Worm (Caenorhabditis elegans) whole organism, young adult: ENCODE results near the gene hrg-9.

ENCODE experiments used
- B0019.2 ChIP-seq: fragments of 200-800 bp; sonication (Bioruptor generic); conservative IDR thresholded peaks from 2 replicates; pipeline ENCODE4 v1.3.6; 2022; ENCODE audit warnings: missing genetic modification reagents, missing genetic modification characterization, missing compliant biosample characterization
- C06A6.2 ChIP-seq: fragments of 200-800 bp; sonication (Bioruptor generic); conservative IDR thresholded peaks from 2 replicates; pipeline ENCODE4 v1.3.6; 2022; ENCODE audit warnings: missing genetic modification characterization, missing compliant biosample characterization
- D2030.7 ChIP-seq: fragments of 200-800 bp; sonication (Bioruptor generic); IDR thresholded peaks from 2 replicates; pipeline ENCODE4 v1.3.6; 2022; ENCODE audit warnings: missing genetic modification reagents, missing genetic modification characterization, missing compliant biosample characterization
- F37B4.10 ChIP-seq: fragments of 200-800 bp; sonication (Bioruptor generic); IDR thresholded peaks from 2 replicates; pipeline ENCODE4 v1.3.6; 2022; ENCODE audit warnings: missing genetic modification characterization, missing compliant biosample characterization
- F39B2.1 ChIP-seq: fragments of 200-800 bp; sonication (Bioruptor generic); IDR thresholded peaks from 2 replicates; pipeline ENCODE4 v1.3.6; 2022; ENCODE audit warnings: missing genetic modification reagents, missing genetic modification characterization, missing compliant biosample characterization
- F49E8.2 ChIP-seq: sonication (generic microtip); optimal IDR thresholded peaks from 3 replicates; lab custom pipeline; 2017; ENCODE audit warnings: missing genetic modification characterization, mild to moderate bottlenecking, missing compliant biosample characterization, antibody characterized with exemption, moderate library complexity; ENCODE audit not compliant: insufficient read depth
- T26A5.8 ChIP-seq: sonication (generic microtip); optimal IDR thresholded peaks from 2 replicates; lab custom pipeline; 2016; ENCODE audit warnings: missing genetic modification characterization, missing compliant biosample characterization
- Y56A3A.18 ChIP-seq: fragments of 200-800 bp; sonication (Bioruptor generic); IDR thresholded peaks from 2 replicates; pipeline ENCODE4 v1.3.6; 2022; ENCODE audit warnings: missing genetic modification reagents, missing genetic modification characterization, missing compliant biosample characterization
- Y67H2A.10 ChIP-seq: fragments of 200-800 bp; sonication (Bioruptor generic); conservative IDR thresholded peaks from 2 replicates; pipeline ENCODE4 v1.3.6; 2022; ENCODE audit warnings: missing genetic modification reagents, missing genetic modification characterization, missing compliant biosample characterization
- attf-3 ChIP-seq: fragments of 200-800 bp; sonication (Bioruptor generic); conservative IDR thresholded peaks from 2 replicates; pipeline ENCODE4 v1.3.6; 2022; ENCODE audit warnings: missing genetic modification reagents, missing genetic modification characterization, missing compliant biosample characterization
- bed-2 ChIP-seq: fragments of 200-800 bp; sonication (Bioruptor generic); IDR thresholded peaks from 2 replicates; pipeline ENCODE4 v1.3.6; 2022; ENCODE audit warnings: missing genetic modification reagents, missing genetic modification characterization, missing compliant biosample characterization
- cebp-1 ChIP-seq, 2 experiments: fragments of 200-800 bp in 1 of 2; sonication (Bioruptor generic) in 1 of 2; sonication (generic microtip) in 1 of 2; IDR thresholded peaks in 1 of 2; optimal IDR thresholded peaks in 1 of 2; 2 replicates each; pipeline versions ENCODE4 v1.3.6 to Lab custom; 2017 to 2022; ENCODE audit warnings: missing compliant biosample characterization in 2 of 2, missing genetic modification characterization in 2 of 2, mild to moderate bottlenecking in 1 of 2, missing genetic modification reagents in 1 of 2, moderate library complexity in 1 of 2
- cebp-2 ChIP-seq: fragments of 200-800 bp; sonication (Bioruptor generic); IDR thresholded peaks from 2 replicates; pipeline ENCODE4 v1.3.6; 2022; ENCODE audit warnings: missing genetic modification characterization, missing compliant biosample characterization
- ceh-40 ChIP-seq: fragments of 200-800 bp; sonication (Bioruptor generic); IDR thresholded peaks from 2 replicates; pipeline ENCODE4 v1.3.6; 2022; ENCODE audit warnings: missing genetic modification characterization, missing compliant biosample characterization
- ceh-91 ChIP-seq: fragments of 200-800 bp; sonication (Bioruptor generic); IDR thresholded peaks from 2 replicates; pipeline ENCODE4 v1.3.6; 2022; ENCODE audit warnings: missing genetic modification reagents, missing genetic modification characterization, missing compliant biosample characterization
- dpl-1 ChIP-seq: fragments of 150-350 bp; optimal IDR thresholded peaks from 2 replicates; lab custom pipeline; 2014; ENCODE audit warnings: missing biosample characterization, missing genetic modification reagents, missing genetic modification characterization
- efl-1 ChIP-seq: fragments of 150-350 bp; optimal IDR thresholded peaks from 2 replicates; lab custom pipeline; 2014; ENCODE audit warnings: missing biosample characterization, missing genetic modification reagents, missing genetic modification characterization
- ets-4 ChIP-seq: fragments of 200-800 bp; sonication (Bioruptor generic); optimal IDR thresholded peaks from 2 replicates; lab custom pipeline; 2018; ENCODE audit warnings: mild to moderate bottlenecking, missing genetic modification characterization, missing compliant biosample characterization
- hlh-12 ChIP-seq: sonication (generic microtip); optimal IDR thresholded peaks from 2 replicates; lab custom pipeline; 2016; ENCODE audit warnings: missing genetic modification characterization, missing compliant biosample characterization
- hmg-1.2 ChIP-seq: fragments of 200-800 bp; sonication (Bioruptor generic); IDR thresholded peaks from 2 replicates; pipeline ENCODE4 v1.3.6; 2022; ENCODE audit warnings: missing genetic modification reagents, missing genetic modification characterization, missing compliant biosample characterization
- let-607 ChIP-seq, 2 experiments: fragments of 200-800 bp in 1 of 2; sonication (Bioruptor generic) in 1 of 2; sonication (generic microtip) in 1 of 2; optimal IDR thresholded peaks; 2 replicates each; lab custom pipeline; 2016 to 2018; ENCODE audit warnings: mild to moderate bottlenecking in 2 of 2, missing compliant biosample characterization in 2 of 2, missing genetic modification characterization in 2 of 2, moderate library complexity in 2 of 2, missing genotype in 1 of 2
- lin-35 ChIP-seq, 3 experiments: fragments of 150-350 bp in 2 of 3; sonication (generic microtip) in 1 of 3; optimal IDR thresholded peaks; 2 replicates each; lab custom pipeline; 2014 to 2018; ENCODE audit warnings: missing biosample characterization in 3 of 3, missing genetic modification characterization in 3 of 3, missing genetic modification reagents in 3 of 3
- lin-40 ChIP-seq: sonication (generic microtip); optimal IDR thresholded peaks from 2 replicates; lab custom pipeline; 2016; ENCODE audit warnings: missing genetic modification characterization, mild to moderate bottlenecking, missing compliant biosample characterization, missing genotype, missing genetic modification reagents
- lir-1 ChIP-seq: fragments of 200-800 bp; sonication (Bioruptor generic); conservative IDR thresholded peaks from 2 replicates; pipeline ENCODE4 v1.3.6; 2022; ENCODE audit warnings: missing genetic modification reagents, missing genetic modification characterization, missing compliant biosample characterization
- lsl-1 ChIP-seq: fragments of 200-800 bp; sonication (Bioruptor generic); optimal IDR thresholded peaks from 2 replicates; lab custom pipeline; 2018; ENCODE audit warnings: mild to moderate bottlenecking, missing genetic modification characterization, moderate library complexity, missing compliant biosample characterization
- madf-3 ChIP-seq: fragments of 200-800 bp; sonication (Bioruptor generic); IDR thresholded peaks from 2 replicates; pipeline ENCODE4 v1.3.6; 2022; ENCODE audit warnings: missing genetic modification reagents, missing genetic modification characterization, missing compliant biosample characterization
- madf-6 ChIP-seq: fragments of 200-800 bp; sonication (Bioruptor generic); IDR thresholded peaks from 2 replicates; pipeline ENCODE4 v1.3.6; 2022; ENCODE audit warnings: missing genetic modification reagents, missing genetic modification characterization, missing compliant biosample characterization
- mcd-1 ChIP-seq: fragments of 200-800 bp; sonication (Bioruptor generic); IDR thresholded peaks from 2 replicates; pipeline ENCODE4 v1.3.6; 2022; ENCODE audit warnings: missing genetic modification reagents, missing genetic modification characterization, missing compliant biosample characterization
- mel-28 ChIP-seq: sonication (generic microtip); optimal IDR thresholded peaks from 2 replicates; lab custom pipeline; 2016; ENCODE audit warnings: borderline replicate concordance, mild to moderate bottlenecking, missing genetic modification characterization, missing compliant biosample characterization
- nfyb-1 ChIP-seq: fragments of 200-800 bp; sonication (Bioruptor generic); IDR thresholded peaks from 2 replicates; pipeline ENCODE4 v1.3.6; 2022; ENCODE audit warnings: missing genetic modification reagents, missing genetic modification characterization, missing compliant biosample characterization
- nhr-80 ChIP-seq: sonication (generic microtip); optimal IDR thresholded peaks from 2 replicates; lab custom pipeline; 2016; ENCODE audit warnings: missing genetic modification characterization, missing compliant biosample characterization
- nhr-90 ChIP-seq: sonication (generic microtip); optimal IDR thresholded peaks from 2 replicates; lab custom pipeline; 2016; ENCODE audit warnings: missing genotype, mild to moderate bottlenecking, missing genetic modification characterization, missing compliant biosample characterization
- pha-4 ChIP-seq: fragments of 150-350 bp; sonication (generic microtip); optimal IDR thresholded peaks from 2 replicates; lab custom pipeline; 2014; ENCODE audit warnings: missing biosample characterization, missing genetic modification reagents, missing genetic modification characterization
- rcor-1 ChIP-seq: fragments of 200-800 bp; sonication (Bioruptor generic); IDR thresholded peaks from 2 replicates; pipeline ENCODE4 v1.3.6; 2022; ENCODE audit warnings: missing genetic modification reagents, missing genetic modification characterization, missing compliant biosample characterization
- sdz-38 ChIP-seq: sonication (generic microtip); optimal IDR thresholded peaks from 2 replicates; lab custom pipeline; 2016; ENCODE audit warnings: missing genotype, missing genetic modification characterization, missing compliant biosample characterization
- snpc-3.4 ChIP-seq: sonication (generic microtip); optimal IDR thresholded peaks from 2 replicates; lab custom pipeline; 2017; ENCODE audit warnings: missing genetic modification characterization, mild to moderate bottlenecking, missing compliant biosample characterization, antibody characterized with exemption, moderate library complexity, missing genotype, missing genetic modification reagents
- snpc-4 ChIP-seq, 5 experiments: fragments of 150-350 bp in 1 of 5; sonication (generic microtip) in 4 of 5; optimal IDR thresholded peaks; 2 replicates each; lab custom pipeline; 2014 to 2018; ENCODE audit warnings: missing genetic modification characterization in 5 of 5, missing biosample characterization in 3 of 5, antibody characterized with exemption in 2 of 5, mild to moderate bottlenecking in 2 of 5, missing compliant biosample characterization in 2 of 5, missing genotype in 2 of 5, moderate library complexity in 2 of 5, missing genetic modification reagents in 1 of 5
- unc-130 ChIP-seq: sonication (generic microtip); optimal IDR thresholded peaks from 2 replicates; lab custom pipeline; 2016; ENCODE audit warnings: missing genetic modification reagents, missing genetic modification characterization, missing compliant biosample characterization
- unc-62 ChIP-seq: fragments of 150-350 bp; optimal IDR thresholded peaks from 2 replicates; lab custom pipeline; 2014; ENCODE audit warnings: missing biosample characterization, missing genetic modification reagents, missing genetic modification characterization
- ztf-18 ChIP-seq: sonication (generic microtip); optimal IDR thresholded peaks from 2 replicates; lab custom pipeline; 2016; ENCODE audit warnings: missing genotype, mild to moderate bottlenecking, missing genetic modification characterization, missing compliant biosample characterization
- ztf-26 ChIP-seq: sonication (generic microtip); optimal IDR thresholded peaks from 2 replicates; lab custom pipeline; 2017; ENCODE audit warnings: missing genetic modification characterization, missing compliant biosample characterization
- ztf-28 ChIP-seq: fragments of 200-800 bp; sonication (Bioruptor generic); IDR thresholded peaks from 2 replicates; pipeline ENCODE4 v1.3.6; 2022; ENCODE audit warnings: missing genetic modification reagents, missing genetic modification characterization, missing compliant biosample characterization
- ztf-6 ChIP-seq: fragments of 200-800 bp; sonication (Bioruptor generic); IDR thresholded peaks from 2 replicates; pipeline ENCODE4 v1.3.6; 2022; ENCODE audit warnings: missing genetic modification reagents, missing genetic modification characterization, missing compliant biosample characterization

hrg-9 gene

DNA sequence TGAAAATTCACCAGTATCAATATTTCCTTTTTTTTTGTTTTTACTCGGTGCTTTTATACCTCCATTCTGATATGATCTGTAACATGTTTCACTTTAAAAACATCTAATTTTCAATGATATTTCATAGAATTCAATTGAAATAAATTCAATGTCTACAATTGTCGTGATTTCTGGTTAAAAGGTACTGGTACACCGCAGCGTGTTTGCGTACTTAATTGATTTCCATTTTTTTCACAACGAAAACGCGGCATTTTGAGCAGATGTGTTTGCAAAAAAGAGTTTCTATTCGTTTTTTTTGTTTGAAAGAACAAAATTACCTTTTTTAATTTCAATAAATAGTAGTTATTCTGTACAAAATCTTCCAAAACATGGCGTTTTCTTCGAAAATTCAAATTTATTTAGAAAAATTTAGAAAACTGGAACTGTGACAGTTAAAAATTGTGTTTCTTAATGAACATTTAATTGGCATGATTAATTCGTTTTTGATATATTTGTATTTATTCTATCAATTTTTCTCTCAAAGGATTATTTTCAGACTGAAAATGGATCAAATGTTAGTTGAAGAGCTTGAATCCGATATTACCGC lies 7.5 kb upstream of the hrg-9 start, which contains the start of gene pnn-1:
Gene pnn-1 (plus strand): TSS at position 536 of the 586 bp plus-strand sequence.
- no peak for TF ChIP-seq nhr-90
- TF ChIP-seq sdz-38 (tag; lab: Kevin White, UChicago) = no peak
- no peak for TF ChIP-seq hlh-12 (tag; lab: Kevin White, UChicago)
- no peak for TF ChIP-seq cebp-2 (GFP tag; lab: Robert Waterston, UW)
- no peak for TF ChIP-seq snpc-3.4 (tag; lab: Kevin White, UChicago)
- TF ChIP-seq let-607 (tag; optimal IDR thresholded peaks at IDR 0.05; lab: Kevin White, UChicago) = no peak
- no peak for TF ChIP-seq rcor-1 (GFP tag; lab: Robert Waterston, UW)
- TF ChIP-seq efl-1 (GFP tag; lab: Kevin White, UChicago) = peak; percentile 32
- TF ChIP-seq D2030.7 (GFP tag; lab: Robert Waterston, UW) = no peak
- no peak for TF ChIP-seq lin-40
- TF ChIP-seq B0019.2 = no peak
- TF ChIP-seq T26A5.8 = no peak
- peak in 1 of 3 experiments; percentile 63 for TF ChIP-seq lin-35 (GFP tag; optimal IDR thresholded peaks at IDR 0.05; lab: Kevin White, UChicago)
- TF ChIP-seq mel-28 (tag; lab: Kevin White, UChicago) = no peak
- no peak for TF ChIP-seq F49E8.2 (tag; lab: Kevin White, UChicago)
- no peak for TF ChIP-seq ets-4 (GFP tag; lab: Kevin White, UChicago)
- TF ChIP-seq snpc-4 (GFP tag; optimal IDR thresholded peaks at IDR 0.05; lab: Kevin White, UChicago) = no peak
- TF ChIP-seq snpc-4 (tag; optimal IDR thresholded peaks at IDR 0.05; lab: Kevin White, UChicago) = no peak
- TF ChIP-seq ceh-40 (GFP tag; lab: Robert Waterston, UW) = no peak
- peak; percentile 26; the same call in 1 of the 2 replicates for TF ChIP-seq hmg-1.2 (GFP tag; lab: Robert Waterston, UW)
- no peak for TF ChIP-seq ztf-6
- TF ChIP-seq unc-130 (GFP tag; lab: Kevin White, UChicago) = no peak
- TF ChIP-seq attf-3 (GFP tag; lab: Robert Waterston, UW) = no peak; the same call in 1 of the 2 replicates
- TF ChIP-seq Y56A3A.18 (GFP tag; lab: Robert Waterston, UW) = no peak
- no peak for TF ChIP-seq nhr-80 (tag; lab: Kevin White, UChicago)
- no peak for TF ChIP-seq bed-2
- peak; percentile 6 for TF ChIP-seq dpl-1 (GFP tag; lab: Kevin White, UChicago)
- TF ChIP-seq F37B4.10 (GFP tag; lab: Robert Waterston, UW) = no peak
- TF ChIP-seq Y67H2A.10 (GFP tag; lab: Robert Waterston, UW) = no peak
- peak; percentile 42; the same call in 1 of the 2 replicates for TF ChIP-seq mcd-1 (GFP tag; lab: Robert Waterston, UW)
- TF ChIP-seq unc-62 (GFP tag; lab: Kevin White, UChicago) = no peak
- no peak for TF ChIP-seq ztf-28
- TF ChIP-seq pha-4 (tag; lab: Kevin White, UChicago) = no peak

DNA sequence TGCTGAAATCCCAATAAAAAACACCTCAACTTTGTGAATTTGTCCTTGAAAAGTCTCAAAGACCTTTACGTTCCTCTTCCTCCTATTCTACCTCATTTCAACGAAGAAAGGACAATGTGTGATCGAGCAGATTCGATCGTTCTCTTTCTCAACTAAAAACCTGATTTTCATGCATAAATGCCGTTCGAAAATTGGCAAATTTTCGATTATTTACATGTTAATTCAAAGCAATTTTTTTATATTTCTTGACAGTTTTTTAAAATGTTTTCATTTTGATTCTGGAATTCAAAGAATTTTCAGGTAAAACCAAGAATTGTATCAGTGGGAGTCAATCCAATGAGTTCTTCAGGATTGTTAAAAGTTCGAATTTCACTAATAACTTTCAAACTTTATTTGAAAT lies 5.4 kb upstream of the hrg-9 start, which contains the start of gene lin-46:
Gene lin-46 (plus strand): TSS at position 301 of the 400 bp plus-strand sequence.
- TF ChIP-seq madf-6 (GFP tag; lab: Robert Waterston, UW) (no peak), F39B2.1 (no peak), ztf-26 (tag; lab: Kevin White, UChicago) (no peak), ceh-40 (GFP tag; lab: Robert Waterston, UW) (no peak)

DNA sequence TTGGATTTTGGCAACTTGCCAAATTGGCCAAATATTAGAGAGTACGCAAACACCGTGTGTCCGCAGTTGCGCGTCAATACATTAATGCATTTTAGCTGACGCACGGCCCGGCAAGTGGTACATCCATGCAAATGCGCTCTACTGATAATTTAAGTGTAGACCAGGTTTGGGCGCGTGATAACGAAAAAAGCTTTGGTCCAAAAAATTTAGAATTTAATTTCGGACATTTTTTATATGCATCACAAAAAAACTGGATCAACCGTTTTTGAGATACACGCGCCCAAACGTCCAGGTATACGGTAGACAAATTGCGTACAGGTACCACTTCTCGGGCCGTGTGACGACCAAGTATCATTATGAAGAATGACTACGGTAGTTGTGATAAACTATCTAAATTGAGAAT lies 4.8 kb upstream of the hrg-9 start, which contains the start of gene R186.8:
Gene R186.8 (minus strand): TSS at position 58 of the 403 bp plus-strand sequence.
- TF ChIP-seq ztf-6 (0 out of 2 replicates have a peak, but pooled peaks have one; percentile 7), attf-3 (GFP tag; lab: Robert Waterston, UW) (peak; percentile 88), ceh-91 (peak; percentile 89), ztf-18 (peak; percentile 72), nfyb-1 (GFP tag; lab: Robert Waterston, UW) (peak; percentile 86), cebp-1 (GFP tag; IDR thresholded peaks at IDR 0.05; lab: Robert Waterston, UW) (peak; percentile 57; the same call in 1 of the 2 replicates), cebp-1 (tag; optimal IDR thresholded peaks at IDR 0.05; lab: Kevin White, UChicago) (peak; percentile 58), C06A6.2 (GFP tag; lab: Robert Waterston, UW) (peak; percentile 40; the same call in 1 of the 2 replicates), madf-3 (GFP tag; lab: Robert Waterston, UW) (peak; percentile 78; the same call in 1 of the 2 replicates), lir-1 (GFP tag; lab: Robert Waterston, UW) (0 out of 2 replicates have a peak, but pooled peaks have one; percentile 32), ztf-26 (tag; lab: Kevin White, UChicago) (peak; percentile 71), B0019.2 (peak; percentile 63; the same call in 1 of the 2 replicates), rcor-1 (GFP tag; lab: Robert Waterston, UW) (peak; percentile 81), lsl-1 (GFP tag; lab: Kevin White, UChicago) (peak; percentile 76), let-607 (tag; optimal IDR thresholded peaks at IDR 0.05; lab: Kevin White, UChicago) (peak; percentile 91 to 94), nhr-90 (peak; percentile 16)
